Fruit fly (Drosophila melanogaster) whole organism, embryonic: ENCODE measurements around the gene CG42302.

Experiments
- B-H2 ChIP-seq: fragments of 200-800 bp; sonication (Bioruptor generic); optimal IDR thresholded peaks from 2 replicates; lab custom pipeline; 2018; ENCODE audit warnings: missing biosample characterization, mild to moderate bottlenecking, missing genetic modification characterization
- Bgb ChIP-seq: fragments of 200-800 bp; sonication (Bioruptor generic); IDR thresholded peaks from 2 replicates; pipeline ENCODE4 v1.3.6; 2022; ENCODE audit warnings: missing biosample characterization, missing genetic modification characterization; ENCODE audit not compliant: partially characterized antibody
- CG13287 ChIP-seq: fragments of 200-800 bp; sonication (Bioruptor generic); IDR thresholded peaks from 2 replicates; pipeline ENCODE4 v1.3.6; 2022; ENCODE audit warnings: missing biosample characterization, missing genetic modification characterization; ENCODE audit not compliant: partially characterized antibody
- CG13296 ChIP-seq: fragments of 200-800 bp; sonication (Bioruptor generic); optimal IDR thresholded peaks from 3 replicates; lab custom pipeline; 2018; ENCODE audit warnings: missing biosample characterization, mild to moderate bottlenecking, missing genetic modification characterization
- CG14441 ChIP-seq: fragments of 200-800 bp; sonication (Bioruptor generic); IDR thresholded peaks from 2 replicates; pipeline ENCODE4 v1.3.6; 2022; ENCODE audit warnings: missing biosample characterization, missing genetic modification characterization
- CG15601 ChIP-seq: fragments of 200-800 bp; sonication (Bioruptor generic); optimal IDR thresholded peaks from 3 replicates; lab custom pipeline; 2019; ENCODE audit warnings: missing biosample characterization, mild to moderate bottlenecking, missing genetic modification characterization, moderate library complexity
- CG18599 ChIP-seq: fragments of 200-800 bp; sonication (Bioruptor generic); optimal IDR thresholded peaks from 3 replicates; lab custom pipeline; 2017; ENCODE audit warnings: missing biosample characterization, missing genetic modification characterization, mild to moderate bottlenecking, moderate library complexity, missing genetic modification reagents
- CG3847 ChIP-seq: fragments of 200-800 bp; sonication (Bioruptor generic); IDR thresholded peaks from 2 replicates; pipeline ENCODE4 v1.3.6; 2022; ENCODE audit warnings: missing biosample characterization, missing genetic modification characterization
- CG4707 ChIP-seq: fragments of 200-800 bp; sonication (Bioruptor generic); optimal IDR thresholded peaks from 2 replicates; lab custom pipeline; 2018; ENCODE audit warnings: missing biosample characterization, mild to moderate bottlenecking, missing genetic modification characterization, moderate library complexity
- CG8478 ChIP-seq: fragments of >200 bp; optimal IDR thresholded peaks from 2 replicates; lab custom pipeline; 2018
- CG8944 ChIP-seq: fragments of 200-800 bp; sonication (Bioruptor generic); optimal IDR thresholded peaks from 3 replicates; lab custom pipeline; 2016; ENCODE audit warnings: missing biosample characterization, missing genetic modification characterization
- CG9876 ChIP-seq: fragments of 200-800 bp; sonication (Bioruptor generic); optimal IDR thresholded peaks from 2 replicates; lab custom pipeline; 2016; ENCODE audit warnings: missing biosample characterization, missing genetic modification characterization
- Camta ChIP-seq: fragments of 200-800 bp; sonication (Bioruptor generic); optimal IDR thresholded peaks from 2 replicates; lab custom pipeline; 2016; ENCODE audit warnings: missing biosample characterization, missing genetic modification characterization
- CoRest ChIP-seq: fragments of 200-800 bp; sonication (Bioruptor generic); optimal IDR thresholded peaks from 3 replicates; lab custom pipeline; 2018; ENCODE audit warnings: missing biosample characterization, mild to moderate bottlenecking, missing genetic modification characterization, moderate library complexity
- Dip3 ChIP-seq: fragments of 200-800 bp; sonication (Bioruptor generic); optimal IDR thresholded peaks from 3 replicates; lab custom pipeline; 2016; ENCODE audit warnings: missing biosample characterization, missing genetic modification characterization
- Drgx ChIP-seq: fragments of 200-800 bp; sonication (Bioruptor generic); IDR thresholded peaks from 2 replicates; pipeline ENCODE4 v1.3.6; 2022; ENCODE audit warnings: missing biosample characterization, missing genetic modification characterization
- E2f2 ChIP-seq: fragments of 200-800 bp; sonication (Bioruptor generic); IDR thresholded peaks from 2 replicates; pipeline ENCODE4 v1.3.6; 2022; ENCODE audit warnings: missing biosample characterization, missing genetic modification characterization
- HLHmδ ChIP-seq: fragments of 200-800 bp; sonication (Bioruptor generic); optimal IDR thresholded peaks from 2 replicates; lab custom pipeline; 2018; ENCODE audit warnings: missing biosample characterization, mild to moderate bottlenecking, missing genetic modification characterization, moderate library complexity
- Med ChIP-seq: fragments of 200-800 bp; sonication (Bioruptor generic); peaks from one replicate; lab custom pipeline; 2016; ENCODE audit warnings: missing biosample characterization, missing genetic modification characterization, mild to moderate bottlenecking, inconsistent platforms, moderate library complexity
- NC2β ChIP-seq: fragments of 200-800 bp; sonication (Bioruptor generic); optimal IDR thresholded peaks from 2 replicates; lab custom pipeline; 2016; ENCODE audit warnings: missing biosample characterization, missing genetic modification characterization
- Oli ChIP-seq: fragments of 200-800 bp; sonication (Bioruptor generic); optimal IDR thresholded peaks from 2 replicates; lab custom pipeline; 2018; ENCODE audit warnings: missing biosample characterization, mild to moderate bottlenecking, missing genetic modification characterization, moderate library complexity
- Opbp ChIP-seq: fragments of 200-800 bp; sonication (Bioruptor generic); IDR thresholded peaks from 3 replicates; pipeline ENCODE4 v1.3.6; 2022; ENCODE audit warnings: missing biosample characterization, missing genetic modification characterization; ENCODE audit not compliant: partially characterized antibody
- Rx ChIP-seq: fragments of 200-800 bp; sonication (Bioruptor generic); IDR thresholded peaks from 2 replicates; pipeline ENCODE4 v1.3.6; 2022; ENCODE audit warnings: missing biosample characterization, missing genetic modification characterization
- Ssrp ChIP-seq: fragments of 200-800 bp; sonication (Bioruptor generic); optimal IDR thresholded peaks from 2 replicates; lab custom pipeline; 2018; ENCODE audit warnings: missing biosample characterization, mild to moderate bottlenecking, missing genetic modification characterization, moderate library complexity
- Taf1 ChIP-seq: fragments of 200-800 bp; sonication (Bioruptor generic); IDR thresholded peaks from 2 replicates; pipeline ENCODE4 v1.3.6; 2022; ENCODE audit warnings: missing biosample characterization, missing genetic modification characterization
- Trl ChIP-seq, 3 experiments: fragments of >200 bp in 2 of 3; fragments of 200-800 bp in 1 of 3; sonication (Bioruptor generic) in 1 of 3; optimal IDR thresholded peaks; 2 replicates in 1 of 3; 3 replicates in 2 of 3; lab custom pipeline; 2016 to 2017; ENCODE audit warnings: missing biosample characterization in 1 of 3, missing genetic modification characterization in 1 of 3
- az2 ChIP-seq: fragments of 200-800 bp; sonication (Bioruptor generic); optimal IDR thresholded peaks from 3 replicates; lab custom pipeline; 2016; ENCODE audit warnings: missing biosample characterization, missing genetic modification characterization
- cato ChIP-seq: fragments of 200-800 bp; sonication (Bioruptor generic); optimal IDR thresholded peaks from 2 replicates; lab custom pipeline; 2016; ENCODE audit warnings: missing biosample characterization, missing genetic modification characterization, borderline replicate concordance
- chm ChIP-seq: fragments of 200-800 bp; sonication (Bioruptor generic); IDR thresholded peaks from 2 replicates; pipeline ENCODE4 v1.3.6; 2022; ENCODE audit warnings: missing biosample characterization, missing genetic modification characterization
- ci ChIP-seq: fragments of 200-800 bp; sonication (Bioruptor generic); IDR thresholded peaks from 3 replicates; pipeline ENCODE4 v1.3.6; 2022; ENCODE audit warnings: missing biosample characterization, missing genetic modification characterization
- crp ChIP-seq, 2 experiments: fragments of 200-800 bp; sonication (Bioruptor generic); optimal IDR thresholded peaks; 2 replicates in 1 of 2; 3 replicates in 1 of 2; lab custom pipeline; 2017; ENCODE audit warnings: missing biosample characterization in 2 of 2, missing genetic modification characterization in 2 of 2, mild to moderate bottlenecking in 1 of 2, moderate library complexity in 1 of 2
- cwo ChIP-seq: fragments of 200-800 bp; sonication (Bioruptor generic); optimal IDR thresholded peaks from 3 replicates; lab custom pipeline; 2017; ENCODE audit warnings: missing biosample characterization, missing genetic modification characterization, mild to moderate bottlenecking, moderate library complexity, missing genetic modification reagents
- en ChIP-seq: fragments of 200-800 bp; sonication (Bioruptor generic); optimal IDR thresholded peaks from 2 replicates; lab custom pipeline; 2016; ENCODE audit warnings: missing biosample characterization, missing genetic modification characterization
- eve ChIP-seq, 2 experiments: fragments of >200 bp; optimal IDR thresholded peaks; 2 replicates each; lab custom pipeline; 2017; ENCODE audit warnings: missing biosample characterization in 2 of 2, missing genetic modification characterization in 2 of 2
- fd102C ChIP-seq: fragments of 200-800 bp; sonication (Bioruptor generic); optimal IDR thresholded peaks from 2 replicates; lab custom pipeline; 2018; ENCODE audit warnings: missing biosample characterization, mild to moderate bottlenecking, missing genetic modification characterization, moderate library complexity
- gro ChIP-seq: fragments of 200-800 bp; sonication (Bioruptor generic); optimal IDR thresholded peaks from 2 replicates; lab custom pipeline; 2016; ENCODE audit warnings: missing biosample characterization, missing genetic modification characterization
- gsb ChIP-seq: fragments of 200-800 bp; sonication (Bioruptor generic); IDR thresholded peaks from 2 replicates; pipeline ENCODE4 v1.3.6; 2022; ENCODE audit warnings: missing biosample characterization, missing genetic modification characterization
- inv ChIP-seq: fragments of 200-800 bp; sonication (Bioruptor generic); IDR thresholded peaks from 2 replicates; pipeline ENCODE4 v1.3.6; 2022; ENCODE audit warnings: missing biosample characterization, missing genetic modification characterization; ENCODE audit not compliant: partially characterized antibody
- jumu ChIP-seq: fragments of 200-800 bp; sonication (Bioruptor generic); optimal IDR thresholded peaks from 3 replicates; lab custom pipeline; 2016; ENCODE audit warnings: missing biosample characterization, missing genetic modification characterization
- kay ChIP-seq: fragments of 200-800 bp; sonication (Bioruptor generic); optimal IDR thresholded peaks from 2 replicates; lab custom pipeline; 2016; ENCODE audit warnings: missing biosample characterization, missing genetic modification characterization
- klu ChIP-seq: fragments of 200-800 bp; sonication (Bioruptor generic); IDR thresholded peaks from 2 replicates; pipeline ENCODE4 v1.3.6; 2022; ENCODE audit warnings: missing biosample characterization, missing genetic modification characterization
- lbe ChIP-seq: fragments of 200-800 bp; sonication (Bioruptor generic); optimal IDR thresholded peaks from 2 replicates; lab custom pipeline; 2016; ENCODE audit warnings: missing biosample characterization, mild to moderate bottlenecking, missing genetic modification characterization
- lola ChIP-seq, 3 experiments: fragments of >200 bp in 2 of 3; fragments of 200-800 bp in 1 of 3; sonication (Bioruptor generic) in 1 of 3; optimal IDR thresholded peaks; 2 replicates each; lab custom pipeline; 2017 to 2019; ENCODE audit warnings: missing biosample characterization in 3 of 3, missing genetic modification characterization in 3 of 3, mild to moderate bottlenecking in 1 of 3, moderate library complexity in 1 of 3
- lov ChIP-seq, 2 experiments: fragments of 200-800 bp in 1 of 2; fragments of >200 bp in 1 of 2; sonication (Bioruptor generic) in 1 of 2; IDR thresholded peaks in 1 of 2; optimal IDR thresholded peaks in 1 of 2; 2 replicates in 1 of 2; 3 replicates in 1 of 2; pipeline versions ENCODE4 v1.3.6 to Lab custom; 2017 to 2022; ENCODE audit warnings: missing biosample characterization in 1 of 2, missing genetic modification characterization in 1 of 2
- pros ChIP-seq: fragments of 200-800 bp; sonication (Bioruptor generic); optimal IDR thresholded peaks from 3 replicates; lab custom pipeline; 2019; ENCODE audit warnings: missing biosample characterization, mild to moderate bottlenecking, missing genetic modification characterization, moderate library complexity
- ro ChIP-seq: fragments of 200-800 bp; sonication (Bioruptor generic); IDR thresholded peaks from 2 replicates; pipeline ENCODE4 v1.3.6; 2022; ENCODE audit warnings: missing biosample characterization, missing genetic modification characterization
- sug ChIP-seq: fragments of 200-800 bp; optimal IDR thresholded peaks from 2 replicates; lab custom pipeline; 2019; ENCODE audit warnings: missing biosample characterization, mild to moderate bottlenecking, missing genetic modification characterization, moderate library complexity
- tx ChIP-seq: fragments of 200-800 bp; sonication (Bioruptor generic); optimal IDR thresholded peaks from 2 replicates; lab custom pipeline; 2016; ENCODE audit warnings: missing biosample characterization, missing genetic modification characterization
- vfl ChIP-seq: fragments of 200-800 bp; sonication (Bioruptor generic); optimal IDR thresholded peaks from 2 replicates; lab custom pipeline; 2016; ENCODE audit warnings: missing biosample characterization, missing genetic modification characterization
- vnd ChIP-seq: fragments of 200-800 bp; sonication (Bioruptor generic); IDR thresholded peaks from 3 replicates; pipeline ENCODE4 v1.3.6; 2022; ENCODE audit warnings: missing biosample characterization, missing genetic modification characterization; ENCODE audit not compliant: partially characterized antibody

Gene CG42302

dm6 chrX:18771995-18772394 lies 46.5 kb upstream of the CG42302 start (continued):
- TF ChIP-seq CG8944 (GFP tag; lab: Kevin White, UChicago) (no peak), lov (optimal IDR thresholded peaks at IDR 0.05; lab: Kevin White, UChicago) (no peak), lov (GFP tag; IDR thresholded peaks at IDR 0.05; lab: Robert Waterston, UW) (no peak), sug (tag; lab: Kevin White, UChicago) (no peak), lbe (no peak), CG13296 (GFP tag; lab: Kevin White, UChicago) (no peak), eve (GFP tag; optimal IDR thresholded peaks at IDR 0.05; lab: Kevin White, UChicago) (no peak), crp (GFP tag; optimal IDR thresholded peaks at IDR 0.05; lab: Kevin White, UChicago) (no peak), E2f2 (no peak), CG8478 (lab: Kevin White, UChicago) (peak; percentile 48), vfl (GFP tag; lab: Kevin White, UChicago) (no peak), CoRest (tag; lab: Kevin White, UChicago) (no peak), kay (GFP tag; lab: Kevin White, UChicago) (no peak), pros (no peak), B-H2 (no peak), Camta (no peak), Trl (optimal IDR thresholded peaks at IDR 0.05; lab: Kevin White, UChicago) (no peak), Trl (GFP tag; optimal IDR thresholded peaks at IDR 0.05; lab: Kevin White, UChicago) (no peak), tx (GFP tag; lab: Kevin White, UChicago) (no peak), CG14441 (no peak), gsb (no peak), CG4707 (GFP tag; lab: Kevin White, UChicago) (no peak), cato (no peak), klu (GFP tag; lab: Robert Waterston, UW) (no peak), cwo (GFP tag; lab: Kevin White, UChicago) (no peak), vnd (GFP tag; lab: Robert Waterston, UW) (no peak), Taf1 (GFP tag; lab: Robert Waterston, UW) (no peak), chm (no peak), Rx (GFP tag; lab: Robert Waterston, UW) (no peak), ci (GFP tag; lab: Robert Waterston, UW) (0 out of 3 replicates have a peak, but pooled peaks have one; percentile 33), Dip3 (no peak), en (GFP tag; lab: Kevin White, UChicago) (no peak), CG13287 (GFP tag; lab: Robert Waterston, UW) (0 out of 2 replicates have a peak, but pooled peaks have one; percentile 10), Med (GFP tag; lab: Kevin White, UChicago) (peak; percentile 61), jumu (no peak), CG18599 (no peak), Opbp (GFP tag; lab: Robert Waterston, UW) (peak; percentile 43; the same call in 1 of the 3 replicates), Ssrp (tag; lab: Kevin White, UChicago) (no peak), HLHmδ (GFP tag; lab: Kevin White, UChicago) (no peak), Oli (tag; lab: Kevin White, UChicago) (no peak), CG15601 (tag; lab: Kevin White, UChicago) (no peak), az2 (GFP tag; lab: Kevin White, UChicago) (no peak), lola (GFP tag; optimal IDR thresholded peaks at IDR 0.05; lab: Kevin White, UChicago) (peak in 1 of 3 experiments; percentile 46), gro (no peak), ro (GFP tag; lab: Robert Waterston, UW) (no peak), fd102C (GFP tag; lab: Kevin White, UChicago) (no peak), Drgx (GFP tag; lab: Robert Waterston, UW) (no peak), NC2β (no peak), Bgb (no peak), CG9876 (no peak), inv (GFP tag; lab: Robert Waterston, UW) (no peak), CG3847 (GFP tag; lab: Robert Waterston, UW) (no peak)
